Fruit fly (Drosophila melanogaster): ENCODE results near the gene mRpL22.
A peak's percentile ranks its signal among the peaks of the same experiment; 100 is the strongest.

mRpL22 gene

DNA sequence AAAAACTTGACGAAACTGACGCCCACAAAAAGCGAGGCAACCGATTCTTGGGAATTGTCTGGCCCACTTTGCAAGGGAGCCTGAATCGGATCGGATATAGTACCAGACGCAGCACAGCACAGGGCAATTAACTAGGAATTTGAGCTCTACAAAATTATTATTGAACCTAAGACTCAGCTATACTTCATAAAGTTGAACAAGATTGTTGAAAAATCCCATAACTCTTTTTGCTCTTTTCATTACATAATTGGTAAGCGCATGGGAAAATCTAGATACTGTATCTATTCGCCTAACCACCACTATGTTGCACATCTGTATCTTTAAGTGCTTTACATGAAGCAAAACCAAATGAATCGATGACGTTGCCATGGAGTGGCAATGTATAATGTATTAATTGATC is 49.4 kb downstream of the mRpL22 start (continued):
- peak; percentile 68 for TF ChIP-seq Hsf (GFP tag; optimal IDR thresholded peaks at IDR 0.05)
- TF ChIP-seq Sry-β (GFP tag; optimal IDR thresholded peaks at IDR 0.05) = peak; percentile 24
- peak; percentile 77 for TF ChIP-seq CG6254 (GFP tag; optimal IDR thresholded peaks at IDR 0.05)
- TF ChIP-seq CG4707 (GFP tag; optimal IDR thresholded peaks at IDR 0.05) = peak; percentile 65
- peak; percentile 66 for TF ChIP-seq org-1 (GFP tag; optimal IDR thresholded peaks at IDR 0.05)
- TF ChIP-seq CG14667 (GFP tag; IDR thresholded peaks at IDR 0.05) = peak; percentile 70; the same call in 1 of the 2 replicates
- TF ChIP-seq lilli (GFP tag; optimal IDR thresholded peaks at IDR 0.05) = peak; percentile 60
- no peak for TF ChIP-seq CG11398 (GFP tag; optimal IDR thresholded peaks at IDR 0.05)
- TF ChIP-seq CG6654 (GFP tag; optimal IDR thresholded peaks at IDR 0.05) = peak; percentile 63
- peak; percentile 56 for TF ChIP-seq her (GFP tag; optimal IDR thresholded peaks at IDR 0.05)
- no peak for TF ChIP-seq p53 (GFP tag; optimal IDR thresholded peaks at IDR 0.05)
- TF ChIP-seq Asciz (GFP tag; optimal IDR thresholded peaks at IDR 0.05) = peak; percentile 74
- TF ChIP-seq fru (optimal IDR thresholded peaks at IDR 0.05) = no peak
- no peak for TF ChIP-seq CG15479 (GFP tag; optimal IDR thresholded peaks at IDR 0.05)
- TF ChIP-seq CHES-1-like (GFP tag; optimal IDR thresholded peaks at IDR 0.05) = peak; percentile 7
- TF ChIP-seq CG3407 (GFP tag; optimal IDR thresholded peaks at IDR 0.05) = peak; percentile 74
- TF ChIP-seq dati (GFP tag; IDR thresholded peaks at IDR 0.05) = no peak
- TF ChIP-seq Adf1 (GFP tag; IDR thresholded peaks at IDR 0.05) = no peak
- TF ChIP-seq CG15514 (GFP tag; optimal IDR thresholded peaks at IDR 0.05) = peak; percentile 22
- TF ChIP-seq Mad (GFP tag; optimal IDR thresholded peaks at IDR 0.05) = peak; percentile 49
- peak; percentile 42 for TF ChIP-seq CG4854 (GFP tag; optimal IDR thresholded peaks at IDR 0.05)
- TF ChIP-seq grau (tag; optimal IDR thresholded peaks at IDR 0.05) = peak; percentile 76
- peak; percentile 61 for TF ChIP-seq CG7556 (GFP tag; optimal IDR thresholded peaks at IDR 0.05)
- peak; percentile 71 for TF ChIP-seq pnt (GFP tag; optimal IDR thresholded peaks at IDR 0.05)
- peak; percentile 94 for TF ChIP-seq ci (GFP tag; IDR thresholded peaks at IDR 0.05)
- peak; percentile 81 for TF ChIP-seq CG8388 (GFP tag; optimal IDR thresholded peaks at IDR 0.05)
- peak; percentile 66 for TF ChIP-seq ranshi (GFP tag; IDR thresholded peaks at IDR 0.05)
- TF ChIP-seq dan (GFP tag; IDR thresholded peaks at IDR 0.05) = no peak
- peak; percentile 42 for TF ChIP-seq Hmr (GFP tag; optimal IDR thresholded peaks at IDR 0.05)
- TF ChIP-seq lola (GFP tag; optimal IDR thresholded peaks at IDR 0.05) = peak in 1 of 3 experiments; percentile 65
- TF ChIP-seq prd (optimal IDR thresholded peaks at IDR 0.05) = no peak
- TF ChIP-seq prd (GFP tag; IDR thresholded peaks at IDR 0.05) = peak; percentile 77
- peak; percentile 37; the same call in 1 of the 2 replicates for TF ChIP-seq CG4360 (GFP tag; IDR thresholded peaks at IDR 0.05)
- TF ChIP-seq CG8478 (optimal IDR thresholded peaks at IDR 0.05) = no peak
- peak; percentile 84 for TF ChIP-seq Xrp1 (GFP tag; IDR thresholded peaks at IDR 0.05)
- no peak for TF ChIP-seq zen2 (GFP tag; IDR thresholded peaks at IDR 0.05; ENCODE audit: partially characterized antibody)
- TF ChIP-seq CG2129 (GFP tag; IDR thresholded peaks at IDR 0.05; ENCODE audit: partially characterized antibody) = no peak
- TF ChIP-seq CG10565 (GFP tag; optimal IDR thresholded peaks at IDR 0.05) = no peak
- no peak for TF ChIP-seq CG15073 (GFP tag; optimal IDR thresholded peaks at IDR 0.05)
- TF ChIP-seq CG2875 (GFP tag; optimal IDR thresholded peaks at IDR 0.05) = peak; percentile 69
- TF ChIP-seq CG10462 (GFP tag; optimal IDR thresholded peaks at IDR 0.05) = peak; percentile 44
- TF ChIP-seq zen (tag; optimal IDR thresholded peaks at IDR 0.05) = peak; percentile 38
- TF ChIP-seq twi (tag; optimal IDR thresholded peaks at IDR 0.05) = peak; percentile 52
- TF ChIP-seq peb (GFP tag; IDR thresholded peaks at IDR 0.05) = peak; percentile 54
- no peak for TF ChIP-seq ab (GFP tag; optimal IDR thresholded peaks at IDR 0.05)
- peak; percentile 34; the same call in 1 of the 2 replicates for TF ChIP-seq gt (GFP tag; IDR thresholded peaks at IDR 0.05)
- TF ChIP-seq HLH54F (GFP tag; optimal IDR thresholded peaks at IDR 0.05) = peak; percentile 22
- TF ChIP-seq CG17568 (GFP tag; optimal IDR thresholded peaks at IDR 0.05) = peak; percentile 49
- TF ChIP-seq hbn (GFP tag; IDR thresholded peaks at IDR 0.05; ENCODE audit: partially characterized antibody) = no peak
- TF ChIP-seq CG3281 (GFP tag; optimal IDR thresholded peaks at IDR 0.05) = peak; percentile 6
- TF ChIP-seq NK7.1 (GFP tag; optimal IDR thresholded peaks at IDR 0.05) = no peak
- no peak for TF ChIP-seq br (optimal IDR thresholded peaks at IDR 0.05)

Data from whole organism, embryonic.